Worm (Caenorhabditis elegans) whole organism, midembryonic: ENCODE data around the gene F07B10.7.

Experiments
- T22C8.4 ChIP-seq: fragments of 200-800 bp; sonication (Bioruptor generic); IDR thresholded peaks from 2 replicates; pipeline ENCODE4 v1.3.6; 2022; ENCODE audit warnings: missing genetic modification characterization, missing compliant biosample characterization
- cog-1 ChIP-seq: sonication (generic microtip); optimal IDR thresholded peaks from 2 replicates; lab custom pipeline; 2016; ENCODE audit warnings: missing genetic modification characterization, missing compliant biosample characterization
- flt-1 ChIP-seq: fragments of 200-800 bp; sonication (Bioruptor generic); IDR thresholded peaks from 2 replicates; pipeline ENCODE4 v1.3.6; 2022; ENCODE audit warnings: missing genetic modification characterization, missing compliant biosample characterization
- klf-2 ChIP-seq: fragments of 200-800 bp; sonication (Bioruptor generic); conservative IDR thresholded peaks from 2 replicates; pipeline ENCODE4 v1.3.6; 2022; ENCODE audit warnings: missing genetic modification reagents, missing genetic modification characterization, missing compliant biosample characterization
- med-1 ChIP-seq: sonication (generic microtip); optimal IDR thresholded peaks from 2 replicates; lab custom pipeline; 2017; ENCODE audit warnings: missing genetic modification characterization, mild to moderate bottlenecking, missing compliant biosample characterization, antibody characterized with exemption, missing genetic modification reagents; ENCODE audit not compliant: insufficient read depth
- ref-1 ChIP-seq: fragments of 200-800 bp; sonication (Bioruptor generic); conservative IDR thresholded peaks from 2 replicates; pipeline ENCODE4 v1.3.6; 2022; ENCODE audit warnings: missing genetic modification reagents, missing genetic modification characterization, missing compliant biosample characterization
- tab-1 ChIP-seq: fragments of 200-800 bp; sonication (Bioruptor generic); IDR thresholded peaks from 2 replicates; pipeline ENCODE4 v1.3.6; 2022; ENCODE audit warnings: missing genetic modification characterization, missing compliant biosample characterization
- ztf-23 ChIP-seq: fragments of 200-800 bp; sonication (Bioruptor generic); IDR thresholded peaks from 2 replicates; pipeline ENCODE4 v1.3.6; 2022; ENCODE audit warnings: missing genetic modification reagents, missing genetic modification characterization, missing compliant biosample characterization
- ztf-29 ChIP-seq: fragments of 200-800 bp; sonication (Bioruptor generic); IDR thresholded peaks from 2 replicates; pipeline ENCODE4 v1.3.6; 2022; ENCODE audit warnings: missing genetic modification reagents, missing genetic modification characterization, missing compliant biosample characterization

F07B10.7 gene

ce11 chrV:11245029-11245428, 15.5 kb downstream of the F07B10.7 start:
- no peak for TF ChIP-seq ztf-29 (GFP tag; lab: Robert Waterston, UW)
- TF ChIP-seq ref-1 (GFP tag; lab: Robert Waterston, UW): no peak
- no peak for TF ChIP-seq flt-1 (GFP tag; lab: Robert Waterston, UW)
- TF ChIP-seq tab-1 (GFP tag; lab: Robert Waterston, UW): no peak
- TF ChIP-seq T22C8.4 (GFP tag; lab: Robert Waterston, UW): no peak
- TF ChIP-seq ztf-23 (GFP tag; lab: Robert Waterston, UW): no peak
- TF ChIP-seq med-1 (GFP tag; lab: Kevin White, UChicago): no peak
- no peak for TF ChIP-seq klf-2 (GFP tag; lab: Robert Waterston, UW)
- no peak for TF ChIP-seq cog-1 (tag; lab: Kevin White, UChicago)

- no peak for TF ChIP-seq cog-1 (tag; lab: Kevin White, UChicago)
- no peak for TF ChIP-seq tab-1 (GFP tag; lab: Robert Waterston, UW)
- TF ChIP-seq klf-2 (GFP tag; lab: Robert Waterston, UW): no peak
- TF ChIP-seq ref-1 (GFP tag; lab: Robert Waterston, UW): no peak
- TF ChIP-seq ztf-23 (GFP tag; lab: Robert Waterston, UW): no peak
- TF ChIP-seq ztf-29 (GFP tag; lab: Robert Waterston, UW): no peak
- no peak for TF ChIP-seq med-1 (GFP tag; lab: Kevin White, UChicago)
- no peak for TF ChIP-seq T22C8.4 (GFP tag; lab: Robert Waterston, UW)
- no peak for TF ChIP-seq flt-1 (GFP tag; lab: Robert Waterston, UW)
These were observed 16.0 kb downstream of the F07B10.7 start, which contains the start of gene mxl-1 for ce11 chrV:11244539-11244938. Gene mxl-1 (plus strand): TSS chrV:11244839.

- TF ChIP-seq cog-1 (tag; lab: Kevin White, UChicago): no peak
- no peak for TF ChIP-seq flt-1 (GFP tag; lab: Robert Waterston, UW)
- no peak for TF ChIP-seq ref-1 (GFP tag; lab: Robert Waterston, UW)
- TF ChIP-seq ztf-23 (GFP tag; lab: Robert Waterston, UW): no peak
- no peak for TF ChIP-seq klf-2 (GFP tag; lab: Robert Waterston, UW)
- TF ChIP-seq ztf-29 (GFP tag; lab: Robert Waterston, UW): no peak
- TF ChIP-seq tab-1 (GFP tag; lab: Robert Waterston, UW): no peak
- no peak for TF ChIP-seq T22C8.4 (GFP tag; lab: Robert Waterston, UW)
- no peak for TF ChIP-seq med-1 (GFP tag; lab: Kevin White, UChicago)
These were observed 18.9 kb downstream of the F07B10.7 start, which contains the start of gene pgap-1 for ce11 chrV:11241580-11241979. Gene pgap-1 (plus strand): TSS chrV:11241880.

- TF ChIP-seq tab-1 (GFP tag; lab: Robert Waterston, UW): peak; percentile 84
- TF ChIP-seq klf-2 (GFP tag; lab: Robert Waterston, UW): peak; percentile 73
- no peak for TF ChIP-seq ref-1 (GFP tag; lab: Robert Waterston, UW)
- TF ChIP-seq T22C8.4 (GFP tag; lab: Robert Waterston, UW): peak; percentile 57
- peak; percentile 84 for TF ChIP-seq ztf-23 (GFP tag; lab: Robert Waterston, UW)
- peak; percentile 78 for TF ChIP-seq cog-1 (tag; lab: Kevin White, UChicago)
- TF ChIP-seq flt-1 (GFP tag; lab: Robert Waterston, UW): peak; percentile 87
- peak; percentile 92 for TF ChIP-seq med-1 (GFP tag; lab: Kevin White, UChicago)
- peak; percentile 27; the same call in 1 of the 2 replicates for TF ChIP-seq ztf-29 (GFP tag; lab: Robert Waterston, UW)
These were observed 21.3 kb downstream of the F07B10.7 start, which contains the start of the genes dvc-1 and ima-1 for ce11 chrV:11239187-11239725. Gene dvc-1 (minus strand): TSS chrV:11239331. Gene ima-1 (plus strand): TSS chrV:11239675.

ce11 chrV:11235876-11236275, 24.6 kb downstream of the F07B10.7 start:
- TF ChIP-seq med-1 (GFP tag; lab: Kevin White, UChicago): no peak

- TF ChIP-seq ztf-23 (GFP tag; lab: Robert Waterston, UW): no peak
- no peak for TF ChIP-seq ztf-29 (GFP tag; lab: Robert Waterston, UW)
- no peak for TF ChIP-seq cog-1 (tag; lab: Kevin White, UChicago)
- TF ChIP-seq T22C8.4 (GFP tag; lab: Robert Waterston, UW): no peak
- no peak for TF ChIP-seq med-1 (GFP tag; lab: Kevin White, UChicago)
These were observed 26.2 kb downstream of the F07B10.7 start, which contains the start of gene T19B10.5 for ce11 chrV:11234350-11234749. Gene T19B10.5 (plus strand): TSS chrV:11234650.

- TF ChIP-seq ref-1 (GFP tag; lab: Robert Waterston, UW): no peak
These were observed 29.3 kb downstream of the F07B10.7 start for ce11 chrV:11231177-11231576.

ce11 chrV:11228653-11229173, 31.8 kb downstream of the F07B10.7 start, which contains the start of gene pqn-70:
Gene pqn-70 (minus strand): TSS chrV:11228703.
- TF ChIP-seq med-1 (GFP tag; lab: Kevin White, UChicago): no peak
- TF ChIP-seq T22C8.4 (GFP tag; lab: Robert Waterston, UW): peak; percentile 90
- TF ChIP-seq cog-1 (tag; lab: Kevin White, UChicago): peak; percentile 61
- peak; percentile 57; the same call in 1 of the 2 replicates for TF ChIP-seq ztf-23 (GFP tag; lab: Robert Waterston, UW)
- TF ChIP-seq klf-2 (GFP tag; lab: Robert Waterston, UW): no peak
- peak; percentile 67; the same call in 1 of the 2 replicates for TF ChIP-seq flt-1 (GFP tag; lab: Robert Waterston, UW)

ce11 chrV:11225981-11226380, 34.5 kb downstream of the F07B10.7 start, which contains the start of gene bgal-1:
Gene bgal-1 (minus strand): TSS chrV:11226018.
- TF ChIP-seq cog-1 (tag; lab: Kevin White, UChicago) (no peak), klf-2 (GFP tag; lab: Robert Waterston, UW) (no peak), med-1 (GFP tag; lab: Kevin White, UChicago) (no peak), flt-1 (GFP tag; lab: Robert Waterston, UW) (no peak), ztf-23 (GFP tag; lab: Robert Waterston, UW) (no peak), T22C8.4 (GFP tag; lab: Robert Waterston, UW) (no peak), tab-1 (GFP tag; lab: Robert Waterston, UW) (no peak), ref-1 (GFP tag; lab: Robert Waterston, UW) (no peak), ztf-29 (GFP tag; lab: Robert Waterston, UW) (no peak)
